Worm (Caenorhabditis elegans): ENCODE data around the gene nas-39.
A peak's percentile ranks its signal among the peaks of the same experiment; 100 is the strongest.
"Not testable (repeated sequence)": the region's sequence is repeated elsewhere in the genome, so short reads cannot be mapped to it uniquely, and the experiment has no call there.

Gene nas-39

ce11 chrX:16490753-16491152, 34.0 kb downstream of the nas-39 start:
- TF ChIP-seq nhr-12 (tag; optimal IDR thresholded peaks at IDR 0.05): no peak
- TF ChIP-seq ztf-11 (tag; optimal IDR thresholded peaks at IDR 0.05): no peak
- no peak for TF ChIP-seq nhr-43 (tag; optimal IDR thresholded peaks at IDR 0.05; ENCODE audit: poor library complexity, severe bottlenecking)
- no peak for TF ChIP-seq aly-2 (tag; optimal IDR thresholded peaks at IDR 0.05)
- no peak for TF ChIP-seq elt-3 (tag; optimal IDR thresholded peaks at IDR 0.05)
- TF ChIP-seq fkh-2 (tag; optimal IDR thresholded peaks at IDR 0.05): no peak
- TF ChIP-seq nhr-28 (tag; optimal IDR thresholded peaks at IDR 0.05): no peak
- TF ChIP-seq fkh-10 (GFP tag; optimal IDR thresholded peaks at IDR 0.05): no peak

- TF ChIP-seq nhr-23 (tag; optimal IDR thresholded peaks at IDR 0.05) (no peak), elt-3 (tag; optimal IDR thresholded peaks at IDR 0.05) (no peak), nhr-77 (tag; optimal IDR thresholded peaks at IDR 0.05) (no peak), lsy-12 (tag; optimal IDR thresholded peaks at IDR 0.05) (no peak), pha-4 (tag; optimal IDR thresholded peaks at IDR 0.05) (no peak), ZK546.5 (tag; optimal IDR thresholded peaks at IDR 0.05) (no peak), ama-1 (optimal IDR thresholded peaks at IDR 0.05) (no peak), nhr-12 (tag; optimal IDR thresholded peaks at IDR 0.05) (no peak), fkh-10 (GFP tag; optimal IDR thresholded peaks at IDR 0.05) (no peak), unc-62 (GFP tag; optimal IDR thresholded peaks at IDR 0.05) (no peak), pqm-1 (tag; optimal IDR thresholded peaks at IDR 0.05) (no peak), lin-39 (tag; optimal IDR thresholded peaks at IDR 0.05) (no peak), tbx-2 (tag; optimal IDR thresholded peaks at IDR 0.05) (no peak), nhr-28 (tag; optimal IDR thresholded peaks at IDR 0.05) (no peak)
These were observed 37.9 kb downstream of the nas-39 start, which contains the start of gene K05G3.2 for ce11 chrX:16494630-16495029. Gene K05G3.2, plus strand, starts transcription at chrX:16494930.

- TF ChIP-seq nhr-77 (tag; optimal IDR thresholded peaks at IDR 0.05): no peak
- no peak for TF ChIP-seq nhr-76 (tag; optimal IDR thresholded peaks at IDR 0.05)
- no peak for TF ChIP-seq ceh-9 (tag; optimal IDR thresholded peaks at IDR 0.05)
- no peak for TF ChIP-seq fos-1 (tag; optimal IDR thresholded peaks at IDR 0.05)
- TF ChIP-seq nhr-11 (tag; optimal IDR thresholded peaks at IDR 0.05): no peak
- TF ChIP-seq ama-1 (optimal IDR thresholded peaks at IDR 0.05): no peak
- TF ChIP-seq elt-3 (tag; optimal IDR thresholded peaks at IDR 0.05): no peak
These were observed 44.3 kb downstream of the nas-39 start, which contains the start of gene K05G3.1 for ce11 chrX:16501032-16501431. Gene K05G3.1, plus strand, starts transcription at chrX:16501332.

ce11 chrX:16502997-16503396, 46.3 kb downstream of the nas-39 start:
- TF ChIP-seq nfya-1 (tag; optimal IDR thresholded peaks at IDR 0.05; ENCODE audit: insufficient read depth) (peak; percentile 13), zag-1 (tag; optimal IDR thresholded peaks at IDR 0.05) (no peak), elt-2 (tag; optimal IDR thresholded peaks at IDR 0.05) (peak; percentile 18), nhr-12 (tag; optimal IDR thresholded peaks at IDR 0.05) (no peak), ceh-9 (tag; optimal IDR thresholded peaks at IDR 0.05) (no peak)

- TF ChIP-seq ztf-4 (tag; optimal IDR thresholded peaks at IDR 0.05) (no peak), unc-62 (GFP tag; optimal IDR thresholded peaks at IDR 0.05) (no peak), lin-15B (tag; optimal IDR thresholded peaks at IDR 0.05) (no peak), nhr-28 (tag; optimal IDR thresholded peaks at IDR 0.05) (no peak), nhr-76 (tag; optimal IDR thresholded peaks at IDR 0.05) (no peak), nhr-43 (tag; optimal IDR thresholded peaks at IDR 0.05; ENCODE audit: poor library complexity, severe bottlenecking) (no peak), fkh-2 (tag; optimal IDR thresholded peaks at IDR 0.05) (no peak), daf-12 (tag; optimal IDR thresholded peaks at IDR 0.05) (no peak), egl-27 (tag; optimal IDR thresholded peaks at IDR 0.05) (no peak), R02D3.7 (tag; optimal IDR thresholded peaks at IDR 0.05) (no peak), lsy-12 (tag; optimal IDR thresholded peaks at IDR 0.05) (no peak), fos-1 (tag; optimal IDR thresholded peaks at IDR 0.05) (no peak), unc-39 (tag; optimal IDR thresholded peaks at IDR 0.05) (no peak), skn-1 (tag; optimal IDR thresholded peaks at IDR 0.05) (no peak)
These were observed 48.6 kb downstream of the nas-39 start, which contains the start of gene T25D1.3 for ce11 chrX:16505348-16505747. Gene T25D1.3, plus strand, starts transcription at chrX:16505648.

ce11 chrX:16515265-16515664, 58.5 kb downstream of the nas-39 start, which contains the start of gene T25D1.2:
Gene T25D1.2, plus strand, starts transcription at chrX:16515565.
- not testable (repeated sequence) for TF ChIP-seq nfya-1 (tag; optimal IDR thresholded peaks at IDR 0.05; ENCODE audit: insufficient read depth); fos-1 (tag; optimal IDR thresholded peaks at IDR 0.05); ceh-9 (tag; optimal IDR thresholded peaks at IDR 0.05)

All from whole organism, L3 larva.